Fruit fly (Drosophila melanogaster) whole organism, embryonic: ENCODE results near the gene Ugt305A1.

Source experiments
- BEAF-32 ChIP-seq: fragments of 200-800 bp; sonication (Bioruptor generic); optimal IDR thresholded peaks from 3 replicates; lab custom pipeline; 2017; ENCODE audit warnings: missing biosample characterization, missing genetic modification characterization, mild to moderate bottlenecking, moderate library complexity, missing genetic modification reagents
- Bdp1 ChIP-seq: fragments of 200-800 bp; sonication (Bioruptor generic); optimal IDR thresholded peaks from 3 replicates; lab custom pipeline; 2016; ENCODE audit warnings: missing biosample characterization, missing genetic modification characterization
- CG10147 ChIP-seq: fragments of 200-800 bp; sonication (Bioruptor generic); optimal IDR thresholded peaks from 2 replicates; lab custom pipeline; 2019; ENCODE audit warnings: missing biosample characterization, mild to moderate bottlenecking, missing genetic modification characterization, moderate library complexity
- CG12236 ChIP-seq: fragments of 200-800 bp; sonication (Bioruptor generic); optimal IDR thresholded peaks from 2 replicates; lab custom pipeline; 2016; ENCODE audit warnings: missing biosample characterization, missing genetic modification characterization
- CG1233 ChIP-seq: fragments of 200-800 bp; sonication (Bioruptor generic); optimal IDR thresholded peaks from 4 replicates; lab custom pipeline; 2018; ENCODE audit warnings: missing biosample characterization, mild to moderate bottlenecking, missing genetic modification characterization
- CG16779 ChIP-seq: fragments of 200-800 bp; sonication (Bioruptor generic); IDR thresholded peaks from 2 replicates; pipeline ENCODE4 v1.3.6; 2022; ENCODE audit warnings: missing biosample characterization, missing genetic modification characterization
- CG18764 ChIP-seq: fragments of 200-800 bp; sonication (Bioruptor generic); optimal IDR thresholded peaks from 3 replicates; lab custom pipeline; 2016; ENCODE audit warnings: missing biosample characterization, missing genetic modification characterization
- CG2116 ChIP-seq: fragments of 200-800 bp; sonication (Bioruptor generic); optimal IDR thresholded peaks from 3 replicates; lab custom pipeline; 2018; ENCODE audit warnings: missing biosample characterization, mild to moderate bottlenecking, missing genetic modification characterization
- CG3281 ChIP-seq: fragments of 200-800 bp; sonication (Bioruptor generic); optimal IDR thresholded peaks from 3 replicates; lab custom pipeline; 2017; ENCODE audit warnings: missing biosample characterization, mild to moderate bottlenecking, missing genetic modification characterization
- CG34224 ChIP-seq: fragments of 200-800 bp; sonication (Bioruptor generic); IDR thresholded peaks from 3 replicates; pipeline ENCODE4 v1.3.6; 2022; ENCODE audit warnings: missing biosample characterization, missing genetic modification characterization; ENCODE audit not compliant: partially characterized antibody
- CG5953 ChIP-seq: fragments of 200-800 bp; sonication (Bioruptor generic); IDR thresholded peaks from 2 replicates; pipeline ENCODE4 v1.3.6; 2022; ENCODE audit warnings: missing biosample characterization, missing genetic modification characterization
- CG6272 ChIP-seq: fragments of 200-800 bp; sonication (Bioruptor generic); IDR thresholded peaks from 2 replicates; pipeline ENCODE4 v1.3.6; 2022; ENCODE audit warnings: missing biosample characterization, missing genetic modification characterization
- CG6683 ChIP-seq: fragments of 200-800 bp; sonication (Bioruptor generic); optimal IDR thresholded peaks from 2 replicates; lab custom pipeline; 2017; ENCODE audit warnings: missing biosample characterization, mild to moderate bottlenecking, missing genetic modification characterization, missing genetic modification reagents
- CG7987 ChIP-seq: fragments of 200-800 bp; sonication (Bioruptor generic); optimal IDR thresholded peaks from 2 replicates; lab custom pipeline; 2018; ENCODE audit warnings: missing biosample characterization, mild to moderate bottlenecking, missing genetic modification characterization, moderate library complexity
- CG8765 ChIP-seq: fragments of 200-800 bp; sonication (Bioruptor generic); IDR thresholded peaks from 2 replicates; pipeline ENCODE4 v1.3.6; 2022; ENCODE audit warnings: missing biosample characterization, missing genetic modification characterization
- CG9609 ChIP-seq: fragments of 200-800 bp; sonication (Bioruptor generic); optimal IDR thresholded peaks from 3 replicates; lab custom pipeline; 2016; ENCODE audit warnings: missing biosample characterization, missing genetic modification characterization
- CkIIα-i1 ChIP-seq: fragments of 200-800 bp; sonication (Bioruptor generic); IDR thresholded peaks from 2 replicates; pipeline ENCODE4 v1.3.6; 2022; ENCODE audit warnings: missing biosample characterization, missing genetic modification characterization
- HLH3B ChIP-seq: fragments of 200-800 bp; sonication (Bioruptor generic); IDR thresholded peaks from 2 replicates; pipeline ENCODE4 v1.3.6; 2022; ENCODE audit warnings: missing biosample characterization, missing genetic modification characterization
- Opbp ChIP-seq: fragments of 200-800 bp; sonication (Bioruptor generic); IDR thresholded peaks from 3 replicates; pipeline ENCODE4 v1.3.6; 2022; ENCODE audit warnings: missing biosample characterization, missing genetic modification characterization; ENCODE audit not compliant: partially characterized antibody
- TFAM ChIP-seq: fragments of 200-800 bp; sonication (Bioruptor generic); optimal IDR thresholded peaks from 2 replicates; lab custom pipeline; 2017; ENCODE audit warnings: missing biosample characterization, missing genetic modification characterization, inconsistent platforms
- Tbp ChIP-seq: fragments of >200 bp; optimal IDR thresholded peaks from 2 replicates; lab custom pipeline; 2018; ENCODE audit warnings: missing biosample characterization, missing genetic modification characterization
- az2 ChIP-seq: fragments of 200-800 bp; sonication (Bioruptor generic); optimal IDR thresholded peaks from 3 replicates; lab custom pipeline; 2016; ENCODE audit warnings: missing biosample characterization, missing genetic modification characterization
- bigmax ChIP-seq: fragments of 200-800 bp; sonication (Bioruptor generic); optimal IDR thresholded peaks from 2 replicates; lab custom pipeline; 2018; ENCODE audit warnings: missing biosample characterization, mild to moderate bottlenecking, missing genetic modification characterization
- caup ChIP-seq: fragments of 200-800 bp; sonication (Bioruptor generic); optimal IDR thresholded peaks from 3 replicates; lab custom pipeline; 2017; ENCODE audit warnings: missing biosample characterization, mild to moderate bottlenecking, missing genetic modification characterization, moderate library complexity; ENCODE audit not compliant: severe bottlenecking
- chinmo ChIP-seq: fragments of 200-800 bp; sonication (Bioruptor generic); IDR thresholded peaks from 4 replicates; pipeline ENCODE4 v1.3.6; 2022; ENCODE audit warnings: missing biosample characterization, missing genetic modification characterization; ENCODE audit not compliant: partially characterized antibody
- corto ChIP-seq: fragments of 200-800 bp; sonication (Bioruptor generic); optimal IDR thresholded peaks from 2 replicates; lab custom pipeline; 2016; ENCODE audit warnings: missing biosample characterization, mild to moderate bottlenecking, missing genetic modification characterization, moderate library complexity
- crol ChIP-seq: fragments of 200-800 bp; sonication (Bioruptor generic); IDR thresholded peaks from 2 replicates; pipeline ENCODE4 v1.3.6; 2022; ENCODE audit warnings: missing biosample characterization, missing genetic modification characterization
- dimm ChIP-seq: fragments of 200-800 bp; sonication (Bioruptor generic); IDR thresholded peaks from 2 replicates; pipeline ENCODE4 v1.3.6; 2022; ENCODE audit warnings: missing biosample characterization, missing genetic modification characterization
- dysf ChIP-seq: fragments of 200-800 bp; sonication (Bioruptor generic); IDR thresholded peaks from 3 replicates; pipeline ENCODE4 v1.3.6; 2022; ENCODE audit warnings: missing biosample characterization, missing genetic modification characterization
- emc ChIP-seq: fragments of 200-800 bp; sonication (Bioruptor generic); optimal IDR thresholded peaks from 2 replicates; lab custom pipeline; 2016; ENCODE audit warnings: missing biosample characterization, missing genetic modification characterization
- fru ChIP-seq: fragments of >200 bp; optimal IDR thresholded peaks from 2 replicates; lab custom pipeline; 2017
- ftz-f1 ChIP-seq: fragments of 200-800 bp; sonication (Bioruptor generic); optimal IDR thresholded peaks from 2 replicates; lab custom pipeline; 2016; ENCODE audit warnings: missing biosample characterization, missing genetic modification characterization
- gem ChIP-seq: fragments of 200-800 bp; sonication (Bioruptor generic); optimal IDR thresholded peaks from 2 replicates; lab custom pipeline; 2019; ENCODE audit warnings: missing biosample characterization, mild to moderate bottlenecking, missing genetic modification characterization, moderate library complexity
- grau ChIP-seq: fragments of 200-800 bp; optimal IDR thresholded peaks from 3 replicates; lab custom pipeline; 2019; ENCODE audit warnings: missing biosample characterization, mild to moderate bottlenecking, missing genetic modification characterization, moderate library complexity
- gsb ChIP-seq: fragments of 200-800 bp; sonication (Bioruptor generic); IDR thresholded peaks from 2 replicates; pipeline ENCODE4 v1.3.6; 2022; ENCODE audit warnings: missing biosample characterization, missing genetic modification characterization
- jigr1 ChIP-seq: fragments of 200-800 bp; sonication (Bioruptor generic); IDR thresholded peaks from 3 replicates; pipeline ENCODE4 v1.3.6; 2022; ENCODE audit warnings: missing biosample characterization, missing genetic modification characterization
- nerfin-1 ChIP-seq: fragments of 200-800 bp; sonication (Bioruptor generic); optimal IDR thresholded peaks from 3 replicates; lab custom pipeline; 2019; ENCODE audit warnings: missing biosample characterization, mild to moderate bottlenecking, missing genetic modification characterization, moderate library complexity
- onecut ChIP-seq: fragments of 200-800 bp; sonication (Bioruptor generic); IDR thresholded peaks from 2 replicates; pipeline ENCODE4 v1.3.6; 2022; ENCODE audit warnings: missing biosample characterization, missing genetic modification characterization
- pfk ChIP-seq: fragments of 200-800 bp; sonication (Bioruptor generic); optimal IDR thresholded peaks from 2 replicates; lab custom pipeline; 2018; ENCODE audit warnings: missing biosample characterization, mild to moderate bottlenecking, missing genetic modification characterization, moderate library complexity
- pita ChIP-seq: fragments of 200-800 bp; sonication (Bioruptor generic); optimal IDR thresholded peaks from 2 replicates; lab custom pipeline; 2017; ENCODE audit warnings: missing biosample characterization, mild to moderate bottlenecking, missing genetic modification characterization
- pum ChIP-seq: fragments of 200-800 bp; sonication (Bioruptor generic); optimal IDR thresholded peaks from 2 replicates; lab custom pipeline; 2016; ENCODE audit warnings: missing biosample characterization, missing genetic modification characterization
- row ChIP-seq: fragments of 200-800 bp; sonication (Bioruptor generic); IDR thresholded peaks from 3 replicates; pipeline ENCODE4 v1.3.6; 2022; ENCODE audit warnings: missing biosample characterization, missing genetic modification characterization
- salm ChIP-seq: fragments of 200-800 bp; sonication (Bioruptor generic); optimal IDR thresholded peaks from 2 replicates; lab custom pipeline; 2018; ENCODE audit warnings: missing biosample characterization, mild to moderate bottlenecking, missing genetic modification characterization
- sens-2 ChIP-seq: fragments of 200-800 bp; sonication (Bioruptor generic); IDR thresholded peaks from 2 replicates; pipeline ENCODE4 v1.3.6; 2022; ENCODE audit warnings: missing biosample characterization, missing genetic modification characterization
- shn ChIP-seq: fragments of 200-800 bp; sonication (Bioruptor generic); optimal IDR thresholded peaks from 3 replicates; lab custom pipeline; 2016; ENCODE audit warnings: missing biosample characterization, missing genetic modification characterization
- slou ChIP-seq: fragments of 200-800 bp; sonication (Bioruptor generic); optimal IDR thresholded peaks from 3 replicates; lab custom pipeline; 2016; ENCODE audit warnings: missing biosample characterization, missing genetic modification characterization
- slp2 ChIP-seq: fragments of 200-800 bp; sonication (Bioruptor generic); optimal IDR thresholded peaks from 2 replicates; lab custom pipeline; 2016; ENCODE audit warnings: missing biosample characterization, missing genetic modification characterization
- sna ChIP-seq: fragments of 200-800 bp; sonication (Bioruptor generic); IDR thresholded peaks from 2 replicates; pipeline ENCODE4 v1.3.6; 2022; ENCODE audit warnings: missing biosample characterization, missing genetic modification characterization; ENCODE audit not compliant: partially characterized antibody
- tio ChIP-seq: fragments of 200-800 bp; sonication (Bioruptor generic); optimal IDR thresholded peaks from 2 replicates; lab custom pipeline; 2017; ENCODE audit warnings: missing biosample characterization, missing genetic modification characterization, inconsistent platforms
- tna ChIP-seq: fragments of 200-800 bp; sonication (Bioruptor generic); IDR thresholded peaks from 2 replicates; pipeline ENCODE4 v1.3.6; 2022; ENCODE audit warnings: missing biosample characterization, missing genetic modification characterization; ENCODE audit not compliant: partially characterized antibody
- ttk ChIP-seq: fragments of 200-800 bp; sonication (Bioruptor generic); IDR thresholded peaks from 2 replicates; pipeline ENCODE4 v2.1.2; 2022; ENCODE audit warnings: missing biosample characterization, missing genetic modification characterization
- tup ChIP-seq: fragments of 200-800 bp; sonication (Bioruptor generic); optimal IDR thresholded peaks from 2 replicates; lab custom pipeline; 2016; ENCODE audit warnings: missing biosample characterization, mild to moderate bottlenecking, missing genetic modification characterization, moderate library complexity

The Ugt305A1 gene

DNA sequence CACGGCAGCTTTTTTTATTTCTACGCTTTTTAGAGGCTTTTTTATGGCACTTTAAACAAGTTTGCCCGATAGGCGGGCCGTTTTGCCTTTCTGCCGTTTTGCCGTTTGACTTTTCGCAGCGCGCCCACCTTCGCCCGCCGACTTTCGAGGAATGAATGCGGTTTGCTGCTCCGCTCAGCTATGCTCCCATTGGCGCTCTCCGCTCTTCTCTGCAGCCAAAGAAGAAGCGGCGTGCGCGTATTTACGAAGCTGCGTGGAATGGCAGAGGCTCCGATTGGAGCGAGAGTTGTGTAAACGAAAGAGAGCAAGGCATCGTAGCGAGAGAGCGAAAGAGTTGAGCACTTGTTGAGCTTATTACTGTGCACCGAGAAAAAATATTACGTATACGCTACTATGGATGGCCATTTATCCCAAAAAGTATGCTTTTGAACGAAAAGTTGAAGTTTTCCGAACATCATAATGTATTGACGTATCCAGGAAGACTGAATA lies 12.0 kb downstream of the Ugt305A1 start, which contains the start of gene wit (continued):
- no peak for TF ChIP-seq sens-2 (GFP tag; lab: Robert Waterston, UW)
- TF ChIP-seq nerfin-1 (tag; lab: Kevin White, UChicago), result no peak
- TF ChIP-seq CG34224 (GFP tag; lab: Robert Waterston, UW), result peak; percentile 75
- no peak for TF ChIP-seq CG10147 (GFP tag; lab: Kevin White, UChicago)
- no peak for TF ChIP-seq crol (GFP tag; lab: Robert Waterston, UW)
- peak; percentile 38 for TF ChIP-seq corto (GFP tag; lab: Kevin White, UChicago)
- peak; percentile 42; the same call in 1 of the 3 replicates for TF ChIP-seq row (GFP tag; lab: Robert Waterston, UW)
- TF ChIP-seq CG3281 (GFP tag; lab: Kevin White, UChicago), result peak; percentile 1
- TF ChIP-seq az2, result no peak
- no peak for TF ChIP-seq CG16779 (GFP tag; lab: Robert Waterston, UW)
- no peak for TF ChIP-seq tio (GFP tag; lab: Kevin White, UChicago)
- peak; percentile 52 for TF ChIP-seq CG7987
- TF ChIP-seq CG5953, result no peak
- TF ChIP-seq salm (tag; lab: Kevin White, UChicago), result no peak
- TF ChIP-seq emc (GFP tag; lab: Kevin White, UChicago), result no peak
- TF ChIP-seq CG6683 (GFP tag; lab: Kevin White, UChicago), result no peak
- no peak for TF ChIP-seq gsb (GFP tag; lab: Robert Waterston, UW)
- peak; percentile 15; the same call in 1 of the 3 replicates for TF ChIP-seq Opbp (GFP tag; lab: Robert Waterston, UW)
- TF ChIP-seq CG9609 (GFP tag; lab: Kevin White, UChicago), result no peak
- TF ChIP-seq ttk (GFP tag; lab: Robert Waterston, UW), result 0 out of 2 replicates have a peak, but pooled peaks have one; percentile 22
- TF ChIP-seq bigmax, result no peak
- no peak for TF ChIP-seq CG8765 (GFP tag; lab: Robert Waterston, UW)
- no peak for TF ChIP-seq onecut
- TF ChIP-seq pum (GFP tag; lab: Kevin White, UChicago), result no peak
- TF ChIP-seq slp2 (GFP tag; lab: Kevin White, UChicago), result no peak
- no peak for TF ChIP-seq shn (GFP tag; lab: Kevin White, UChicago)
- no peak for TF ChIP-seq CG1233 (GFP tag; lab: Kevin White, UChicago)
- TF ChIP-seq CkIIα-i1 (GFP tag; lab: Robert Waterston, UW), result no peak
- no peak for TF ChIP-seq tup
- no peak for TF ChIP-seq grau (tag; lab: Kevin White, UChicago)
- no peak for TF ChIP-seq CG18764 (GFP tag; lab: Kevin White, UChicago)
- TF ChIP-seq tna (GFP tag; lab: Robert Waterston, UW), result no peak
- TF ChIP-seq slou, result no peak
- TF ChIP-seq dysf (GFP tag; lab: Robert Waterston, UW), result no peak; the same call in 2 of the 3 replicates
- TF ChIP-seq fru (lab: Kevin White, UChicago), result no peak
- TF ChIP-seq TFAM (GFP tag; lab: Kevin White, UChicago), result no peak
- TF ChIP-seq sna (GFP tag; lab: Robert Waterston, UW), result peak; percentile 70
- peak; percentile 97 for TF ChIP-seq chinmo (GFP tag; lab: Robert Waterston, UW)
- TF ChIP-seq Tbp (GFP tag; lab: Kevin White, UChicago), result no peak
- peak; percentile 6 for TF ChIP-seq ftz-f1 (GFP tag; lab: Kevin White, UChicago)
- no peak for TF ChIP-seq caup (GFP tag; lab: Kevin White, UChicago)
- TF ChIP-seq CG6272, result no peak
- TF ChIP-seq jigr1 (GFP tag; lab: Robert Waterston, UW), result no peak
- no peak for TF ChIP-seq HLH3B (GFP tag; lab: Robert Waterston, UW)
- no peak for TF ChIP-seq Bdp1
- TF ChIP-seq BEAF-32, result no peak
- no peak for TF ChIP-seq CG2116
- TF ChIP-seq pita, result no peak
- no peak for TF ChIP-seq pfk (GFP tag; lab: Kevin White, UChicago)
- TF ChIP-seq gem (tag; lab: Kevin White, UChicago), result peak; percentile 18
- TF ChIP-seq dimm (GFP tag; lab: Robert Waterston, UW), result no peak
- TF ChIP-seq CG12236, result no peak
